Fruit fly (Drosophila melanogaster): Measurements from ENCODE around the gene Pdp1.

Pdp1 gene

DNA sequence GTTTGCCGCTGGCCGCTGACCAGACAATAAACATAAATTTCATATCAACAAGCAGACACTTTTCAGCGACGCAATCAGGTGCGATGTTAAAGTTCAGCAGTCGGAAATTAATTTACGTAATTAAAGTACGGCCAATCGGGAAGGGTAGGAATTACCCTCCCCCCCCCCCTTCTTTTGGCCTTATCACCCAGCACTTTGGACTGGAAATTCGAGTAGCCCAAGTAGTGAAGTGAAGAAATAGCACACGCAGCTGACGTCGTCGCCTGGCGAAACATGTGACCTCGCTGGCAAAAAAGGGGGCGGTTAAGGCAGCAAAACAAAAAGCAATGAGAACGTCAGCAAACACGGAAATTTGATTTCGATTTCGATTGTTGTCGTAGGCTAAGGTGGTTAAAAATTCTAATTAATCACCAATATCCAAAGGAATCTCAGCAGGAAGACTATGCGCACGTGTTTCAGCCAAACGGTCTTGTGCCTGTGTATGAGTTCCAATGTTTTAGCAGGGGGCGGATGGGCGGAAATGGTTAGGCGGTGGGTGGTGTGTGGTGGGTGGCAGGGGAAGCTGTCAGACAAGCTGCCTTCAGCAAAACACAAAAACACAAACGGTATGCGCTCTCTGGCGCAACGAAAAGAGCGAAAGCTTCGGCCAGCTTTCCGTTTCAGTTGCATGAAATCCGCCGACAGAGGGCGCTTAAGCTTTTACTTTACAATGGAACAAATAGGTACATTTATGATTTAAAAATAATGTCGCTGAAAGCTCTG lies 30.4 kb downstream of the Pdp1 start (continued):
- TF ChIP-seq CG30403 (GFP tag; optimal IDR thresholded peaks at IDR 0.05), result peak; percentile 5
- no peak for TF ChIP-seq gcm2 (GFP tag; optimal IDR thresholded peaks at IDR 0.05)

DNA sequence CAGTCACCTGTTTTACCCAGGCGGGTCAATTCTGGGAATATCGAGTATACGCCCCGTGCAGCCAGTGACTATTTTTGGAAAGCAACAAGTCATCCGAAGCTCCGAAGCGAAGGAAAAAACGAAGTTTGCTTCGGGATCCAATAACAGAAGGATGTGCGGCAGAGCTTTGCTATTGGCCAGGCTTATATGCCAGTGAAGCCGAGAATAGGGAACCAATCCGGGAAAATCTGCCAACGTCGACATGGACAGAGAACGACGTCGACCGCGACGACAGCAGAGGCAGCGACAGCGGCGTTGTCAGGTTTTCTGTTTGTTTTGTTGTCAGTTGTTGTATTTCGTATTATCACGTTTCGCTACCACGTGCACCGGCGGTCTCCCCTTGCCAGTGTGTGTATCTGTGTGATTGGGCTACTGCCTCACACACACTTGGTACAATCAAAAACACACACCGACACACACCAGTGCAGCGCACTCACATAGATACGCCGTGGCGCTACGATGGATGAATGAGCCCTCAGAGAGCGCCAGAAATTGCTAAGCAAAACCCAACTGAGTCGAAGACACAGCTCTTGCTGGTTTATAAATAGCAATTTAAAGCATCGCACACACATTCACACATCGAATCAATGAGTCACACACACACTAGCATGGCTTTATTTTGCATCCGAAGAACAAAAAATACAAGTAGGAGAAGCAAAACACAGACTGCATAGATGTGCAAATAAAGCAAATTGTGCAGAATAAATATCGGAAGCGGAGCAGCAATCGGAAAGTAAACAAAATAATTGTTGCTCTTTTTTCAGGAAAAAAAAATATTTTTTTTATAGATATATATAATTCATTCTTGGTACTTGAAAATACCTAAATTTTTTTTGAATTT lies 32.0 kb downstream of the Pdp1 start:
- TF ChIP-seq ERR (GFP tag; optimal IDR thresholded peaks at IDR 0.05) (no peak), CG8290 (GFP tag; optimal IDR thresholded peaks at IDR 0.05) (no peak), CG8290 (tag; optimal IDR thresholded peaks at IDR 0.05) (peak in 1 of 2 experiments; percentile 51), CG17802 (tag; optimal IDR thresholded peaks at IDR 0.05) (no peak), Adf1 (GFP tag; IDR thresholded peaks at IDR 0.05) (peak; percentile 92), gem (tag; optimal IDR thresholded peaks at IDR 0.05) (no peak), z (GFP tag; IDR thresholded peaks at IDR 0.05) (peak; percentile 48; the same call in 1 of the 3 replicates), nom (GFP tag; optimal IDR thresholded peaks at IDR 0.05) (peak; percentile 27), lilli (GFP tag; optimal IDR thresholded peaks at IDR 0.05) (no peak), Deaf1 (tag; optimal IDR thresholded peaks at IDR 0.05) (peak; percentile 82), Ptx1 (GFP tag; IDR thresholded peaks at IDR 0.05) (no peak), CG34422 (GFP tag; IDR thresholded peaks at IDR 0.05) (peak; percentile 53; the same call in 1 of the 3 replicates), salm (tag; optimal IDR thresholded peaks at IDR 0.05) (no peak), CG10543 (GFP tag; optimal IDR thresholded peaks at IDR 0.05) (peak; percentile 6), CG14441 (GFP tag; IDR thresholded peaks at IDR 0.05) (peak; percentile 15; the same call in 1 of the 2 replicates), luna (GFP tag; optimal IDR thresholded peaks at IDR 0.05) (no peak), CG5953 (GFP tag; IDR thresholded peaks at IDR 0.05) (no peak), ci (GFP tag; IDR thresholded peaks at IDR 0.05) (peak; percentile 59; the same call in 1 of the 3 replicates), CG4328 (GFP tag; optimal IDR thresholded peaks at IDR 0.05) (no peak), CG7987 (GFP tag; optimal IDR thresholded peaks at IDR 0.05) (peak; percentile 21), CG17612 (GFP tag; IDR thresholded peaks at IDR 0.05) (no peak), pan (optimal IDR thresholded peaks at IDR 0.05) (no peak), pan (GFP tag; optimal IDR thresholded peaks at IDR 0.05 in 1 of 2, IDR thresholded peaks at IDR 0.05 in 1 of 2) (no peak), CG12769 (tag; optimal IDR thresholded peaks at IDR 0.05) (peak; percentile 33), Med (GFP tag) (peak; percentile 3), CrebB (tag; optimal IDR thresholded peaks at IDR 0.05) (peak; percentile 16), Nf-YC (tag; optimal IDR thresholded peaks at IDR 0.05) (peak; percentile 85), MESR4 (GFP tag; optimal IDR thresholded peaks at IDR 0.05) (no peak), bsh (GFP tag; optimal IDR thresholded peaks at IDR 0.05) (peak in 1 of 2 experiments; percentile 3), gce (GFP tag; IDR thresholded peaks at IDR 0.05) (no peak), Hand (GFP tag; optimal IDR thresholded peaks at IDR 0.05) (no peak), Oli (tag; optimal IDR thresholded peaks at IDR 0.05) (no peak), scrt (GFP tag; optimal IDR thresholded peaks at IDR 0.05) (peak; percentile 76), chinmo (GFP tag; IDR thresholded peaks at IDR 0.05; ENCODE audit: partially characterized antibody) (peak; percentile 78; the same call in 3 of the 4 replicates), chm (GFP tag; IDR thresholded peaks at IDR 0.05) (peak; percentile 47; the same call in 1 of the 2 replicates), mirr (GFP tag; optimal IDR thresholded peaks at IDR 0.05) (peak; percentile 49), Hr51 (GFP tag; optimal IDR thresholded peaks at IDR 0.05) (no peak), cg (GFP tag; optimal IDR thresholded peaks at IDR 0.05) (peak; percentile 83), sug (tag; optimal IDR thresholded peaks at IDR 0.05) (peak; percentile 41), Nf-YB (GFP tag; optimal IDR thresholded peaks at IDR 0.05) (peak; percentile 70), cwo (GFP tag; optimal IDR thresholded peaks at IDR 0.05) (peak; percentile 98), dm (GFP tag; optimal IDR thresholded peaks at IDR 0.05) (no peak), CG13287 (GFP tag; IDR thresholded peaks at IDR 0.05; ENCODE audit: partially characterized antibody) (0 out of 2 replicates have a peak, but pooled peaks have one; percentile 26)
